Worm (Caenorhabditis elegans) whole organism, young adult: ENCODE data around the gene Y39A1A.9.

Experiments
- C06A6.2 ChIP-seq: fragments of 200-800 bp; sonication (Bioruptor generic); conservative IDR thresholded peaks from 2 replicates; pipeline ENCODE4 v1.3.6; 2022; ENCODE audit warnings: missing genetic modification characterization, missing compliant biosample characterization
- C17E4.6 ChIP-seq: fragments of 200-800 bp; sonication (Bioruptor generic); IDR thresholded peaks from 2 replicates; pipeline ENCODE4 v1.3.6; 2022; ENCODE audit warnings: missing genetic modification reagents, missing genetic modification characterization, missing compliant biosample characterization
- F33H1.4 ChIP-seq: fragments of 200-800 bp; sonication (Bioruptor generic); IDR thresholded peaks from 2 replicates; pipeline ENCODE4 v1.3.6; 2022; ENCODE audit warnings: missing genetic modification reagents, missing genetic modification characterization, missing compliant biosample characterization
- F52B5.7 ChIP-seq: sonication (generic microtip); optimal IDR thresholded peaks from 2 replicates; lab custom pipeline; 2016; ENCODE audit warnings: mild to moderate bottlenecking, missing genetic modification characterization, missing compliant biosample characterization
- F57C9.4 ChIP-seq: sonication (generic microtip); optimal IDR thresholded peaks from 2 replicates; lab custom pipeline; 2017; ENCODE audit warnings: mild to moderate bottlenecking, missing genetic modification characterization, missing compliant biosample characterization
- K11D2.4 ChIP-seq: fragments of 200-800 bp; sonication (Bioruptor generic); IDR thresholded peaks from 2 replicates; pipeline ENCODE4 v1.3.6; 2022; ENCODE audit warnings: missing genetic modification reagents, missing genetic modification characterization, missing compliant biosample characterization
- Y79H2A.3 ChIP-seq: fragments of 200-800 bp; sonication (Bioruptor generic); conservative IDR thresholded peaks from 2 replicates; pipeline ENCODE4 v1.3.6; 2022; ENCODE audit warnings: missing genetic modification reagents, missing genetic modification characterization, missing compliant biosample characterization
- aptf-3 ChIP-seq: fragments of 200-800 bp; sonication (Bioruptor generic); IDR thresholded peaks from 2 replicates; pipeline ENCODE4 v1.3.6; 2022; ENCODE audit warnings: missing genetic modification characterization, missing compliant biosample characterization
- athp-1 ChIP-seq: sonication (generic microtip); optimal IDR thresholded peaks from 2 replicates; lab custom pipeline; 2017; ENCODE audit warnings: mild to moderate bottlenecking, missing genetic modification characterization, missing compliant biosample characterization
- attf-5 ChIP-seq: fragments of 200-800 bp; sonication (Bioruptor generic); optimal IDR thresholded peaks from 2 replicates; lab custom pipeline; 2018; ENCODE audit warnings: mild to moderate bottlenecking, missing genetic modification characterization, missing compliant biosample characterization
- egrh-3 ChIP-seq: fragments of 200-800 bp; sonication (Bioruptor generic); IDR thresholded peaks from 2 replicates; pipeline ENCODE4 v1.3.6; 2022; ENCODE audit warnings: missing genetic modification reagents, missing genetic modification characterization, missing compliant biosample characterization
- ets-4 ChIP-seq: fragments of 200-800 bp; sonication (Bioruptor generic); optimal IDR thresholded peaks from 2 replicates; lab custom pipeline; 2018; ENCODE audit warnings: mild to moderate bottlenecking, missing genetic modification characterization, missing compliant biosample characterization
- hlh-26 ChIP-seq: fragments of 200-800 bp; sonication (Bioruptor generic); conservative IDR thresholded peaks from 2 replicates; pipeline ENCODE4 v1.3.6; 2022; ENCODE audit warnings: missing genetic modification reagents, missing genetic modification characterization, missing compliant biosample characterization
- lag-1 ChIP-seq: fragments of 200-800 bp; sonication (Bioruptor generic); IDR thresholded peaks from 2 replicates; pipeline ENCODE4 v1.3.6; 2022; ENCODE audit warnings: missing genetic modification reagents, missing genetic modification characterization, missing compliant biosample characterization
- lin-54 ChIP-seq: fragments of 200-800 bp; sonication (Bioruptor generic); optimal IDR thresholded peaks from 2 replicates; lab custom pipeline; 2018; ENCODE audit warnings: mild to moderate bottlenecking, missing genetic modification characterization, missing compliant biosample characterization
- lsl-1 ChIP-seq: fragments of 200-800 bp; sonication (Bioruptor generic); optimal IDR thresholded peaks from 2 replicates; lab custom pipeline; 2018; ENCODE audit warnings: mild to moderate bottlenecking, missing genetic modification characterization, moderate library complexity, missing compliant biosample characterization
- lsy-27 ChIP-seq: sonication (generic microtip); optimal IDR thresholded peaks from 2 replicates; lab custom pipeline; 2017; ENCODE audit warnings: missing genetic modification characterization, mild to moderate bottlenecking, missing compliant biosample characterization, antibody characterized with exemption, missing genotype, borderline replicate concordance; ENCODE audit not compliant: insufficient read depth
- madf-10 ChIP-seq: sonication (generic microtip); optimal IDR thresholded peaks from 2 replicates; lab custom pipeline; 2016; ENCODE audit warnings: mild to moderate bottlenecking, missing genetic modification characterization, missing compliant biosample characterization
- mel-28 ChIP-seq: sonication (generic microtip); optimal IDR thresholded peaks from 2 replicates; lab custom pipeline; 2016; ENCODE audit warnings: borderline replicate concordance, mild to moderate bottlenecking, missing genetic modification characterization, missing compliant biosample characterization
- mes-4 ChIP-seq: sonication (generic microtip); optimal IDR thresholded peaks from 2 replicates; lab custom pipeline; 2016; ENCODE audit warnings: missing genotype, missing genetic modification characterization, missing compliant biosample characterization
- nfya-1 ChIP-seq: sonication (generic microtip); optimal IDR thresholded peaks from 2 replicates; lab custom pipeline; 2017; ENCODE audit warnings: antibody characterized with exemption, missing compliant biosample characterization, missing genetic modification characterization, borderline replicate concordance; ENCODE audit not compliant: insufficient read depth
- nfyb-1 ChIP-seq: fragments of 200-800 bp; sonication (Bioruptor generic); IDR thresholded peaks from 2 replicates; pipeline ENCODE4 v1.3.6; 2022; ENCODE audit warnings: missing genetic modification reagents, missing genetic modification characterization, missing compliant biosample characterization
- nhr-179 ChIP-seq: sonication (generic microtip); optimal IDR thresholded peaks from 2 replicates; lab custom pipeline; 2016; ENCODE audit warnings: mild to moderate bottlenecking, missing genetic modification characterization, missing compliant biosample characterization
- nhr-90 ChIP-seq: sonication (generic microtip); optimal IDR thresholded peaks from 2 replicates; lab custom pipeline; 2016; ENCODE audit warnings: missing genotype, mild to moderate bottlenecking, missing genetic modification characterization, missing compliant biosample characterization
- rcor-1 ChIP-seq: fragments of 200-800 bp; sonication (Bioruptor generic); IDR thresholded peaks from 2 replicates; pipeline ENCODE4 v1.3.6; 2022; ENCODE audit warnings: missing genetic modification reagents, missing genetic modification characterization, missing compliant biosample characterization
- repo-1 ChIP-seq: sonication (generic microtip); optimal IDR thresholded peaks from 2 replicates; lab custom pipeline; 2017; ENCODE audit warnings: mild to moderate bottlenecking, missing genetic modification characterization, missing compliant biosample characterization
- rpc-1 ChIP-seq, 2 experiments: fragments of 150-350 bp in 1 of 2; sonication (generic microtip) in 1 of 2; optimal IDR thresholded peaks; 2 replicates each; lab custom pipeline; 2014 to 2018; ENCODE audit warnings: missing biosample characterization in 1 of 2, missing genetic modification characterization in 1 of 2, missing genetic modification reagents in 1 of 2, missing genotype in 1 of 2
- sdz-38 ChIP-seq: sonication (generic microtip); optimal IDR thresholded peaks from 2 replicates; lab custom pipeline; 2016; ENCODE audit warnings: missing genotype, missing genetic modification characterization, missing compliant biosample characterization
- snpc-1.1 ChIP-seq: sonication (generic microtip); optimal IDR thresholded peaks from 2 replicates; lab custom pipeline; 2017; ENCODE audit warnings: missing genetic modification characterization, mild to moderate bottlenecking, missing compliant biosample characterization, antibody characterized with exemption, moderate library complexity, missing genotype, missing genetic modification reagents; ENCODE audit not compliant: insufficient read depth
- snpc-4 ChIP-seq, 5 experiments: fragments of 150-350 bp in 1 of 5; sonication (generic microtip) in 4 of 5; optimal IDR thresholded peaks; 2 replicates each; lab custom pipeline; 2014 to 2018; ENCODE audit warnings: missing genetic modification characterization in 5 of 5, missing biosample characterization in 3 of 5, antibody characterized with exemption in 2 of 5, mild to moderate bottlenecking in 2 of 5, missing compliant biosample characterization in 2 of 5, missing genotype in 2 of 5, moderate library complexity in 2 of 5, missing genetic modification reagents in 1 of 5
- somi-1 ChIP-seq: fragments of 200-800 bp; sonication (Bioruptor generic); optimal IDR thresholded peaks from 2 replicates; lab custom pipeline; 2018; ENCODE audit warnings: mild to moderate bottlenecking, missing genetic modification characterization, missing compliant biosample characterization
- tbp1 ChIP-seq: fragments of 200-800 bp; sonication (Bioruptor generic); optimal IDR thresholded peaks from 2 replicates; lab custom pipeline; 2018; ENCODE audit warnings: mild to moderate bottlenecking, missing genetic modification characterization, missing compliant biosample characterization
- xnd-1 ChIP-seq: sonication (generic microtip); optimal IDR thresholded peaks from 2 replicates; lab custom pipeline; 2016; ENCODE audit warnings: missing genotype, missing genetic modification reagents, missing genetic modification characterization, missing compliant biosample characterization
- ztf-18 ChIP-seq: sonication (generic microtip); optimal IDR thresholded peaks from 2 replicates; lab custom pipeline; 2016; ENCODE audit warnings: missing genotype, mild to moderate bottlenecking, missing genetic modification characterization, missing compliant biosample characterization
- ztf-22 ChIP-seq: fragments of 200-800 bp; sonication (Bioruptor generic); optimal IDR thresholded peaks from 2 replicates; lab custom pipeline; 2018; ENCODE audit warnings: mild to moderate bottlenecking, missing genetic modification characterization, moderate library complexity, missing compliant biosample characterization
- ztf-26 ChIP-seq: sonication (generic microtip); optimal IDR thresholded peaks from 2 replicates; lab custom pipeline; 2017; ENCODE audit warnings: missing genetic modification characterization, missing compliant biosample characterization
- ztf-28 ChIP-seq: fragments of 200-800 bp; sonication (Bioruptor generic); IDR thresholded peaks from 2 replicates; pipeline ENCODE4 v1.3.6; 2022; ENCODE audit warnings: missing genetic modification reagents, missing genetic modification characterization, missing compliant biosample characterization
- ztf-6 ChIP-seq: fragments of 200-800 bp; sonication (Bioruptor generic); IDR thresholded peaks from 2 replicates; pipeline ENCODE4 v1.3.6; 2022; ENCODE audit warnings: missing genetic modification reagents, missing genetic modification characterization, missing compliant biosample characterization

Gene Y39A1A.9

ce11 chrIII:10608161-10608560 lies 25.1 kb downstream of the Y39A1A.9 start:
- TF ChIP-seq mes-4 (tag; lab: Kevin White, UChicago): no peak

DNA sequence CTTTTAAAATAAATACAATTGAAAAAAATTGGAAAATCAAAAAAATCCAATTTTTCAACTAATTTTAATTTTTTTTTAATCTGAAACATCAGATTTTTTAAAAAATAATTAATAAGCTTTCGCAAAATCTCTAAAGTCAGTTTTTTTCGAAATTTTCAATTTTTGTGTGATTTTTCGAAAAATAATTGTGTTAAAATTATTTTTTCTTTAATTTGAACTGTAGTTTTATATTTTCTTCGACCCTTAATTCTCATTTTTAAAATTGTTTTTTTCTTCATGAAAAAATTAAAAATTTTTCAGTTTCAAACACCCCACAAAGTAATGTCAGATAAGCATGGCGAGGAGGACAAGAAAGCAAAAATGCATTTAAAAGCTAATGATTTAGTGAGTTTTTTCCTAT lies 28.3 kb downstream of the Y39A1A.9 start, which contains the start of gene rabx-5:
rabx-5 (plus strand) TSS at position 301 of the 400 bp plus-strand sequence.
- TF ChIP-seq K11D2.4 (no peak), nfyb-1 (GFP tag; lab: Robert Waterston, UW) (no peak), mel-28 (tag; lab: Kevin White, UChicago) (no peak), snpc-1.1 (no peak), Y79H2A.3 (GFP tag; lab: Robert Waterston, UW) (no peak), attf-5 (GFP tag; lab: Kevin White, UChicago) (no peak), nhr-179 (tag; lab: Kevin White, UChicago) (no peak), aptf-3 (GFP tag; lab: Robert Waterston, UW) (no peak), snpc-4 (GFP tag; optimal IDR thresholded peaks at IDR 0.05; lab: Kevin White, UChicago) (no peak), snpc-4 (tag; optimal IDR thresholded peaks at IDR 0.05; lab: Kevin White, UChicago) (no peak), F33H1.4 (GFP tag; lab: Robert Waterston, UW) (no peak), tbp1 (GFP tag; lab: Kevin White, UChicago) (no peak), ztf-18 (tag; lab: Kevin White, UChicago) (no peak), lag-1 (no peak), nfya-1 (tag; lab: Kevin White, UChicago) (no peak), lin-54 (GFP tag; lab: Kevin White, UChicago) (no peak), F57C9.4 (no peak), nhr-90 (no peak), lsl-1 (GFP tag; lab: Kevin White, UChicago) (no peak), sdz-38 (tag; lab: Kevin White, UChicago) (no peak), ztf-6 (GFP tag; lab: Robert Waterston, UW) (no peak)

ce11 chrIII:10604325-10604724 lies 29.0 kb downstream of the Y39A1A.9 start:
- TF ChIP-seq madf-10 (tag; lab: Kevin White, UChicago) (no peak), rcor-1 (GFP tag; lab: Robert Waterston, UW) (no peak), F52B5.7 (tag; lab: Kevin White, UChicago) (no peak), ztf-22 (GFP tag; lab: Kevin White, UChicago) (no peak), ets-4 (GFP tag; lab: Kevin White, UChicago) (no peak), somi-1 (no peak), xnd-1 (no peak), ztf-26 (no peak), egrh-3 (GFP tag; lab: Robert Waterston, UW) (no peak), hlh-26 (GFP tag; lab: Robert Waterston, UW) (no peak)
- TF ChIP-seq, all 124 proteins: peak for 0

- no peak for TF ChIP-seq C17E4.6
- TF ChIP-seq repo-1: no peak
- TF ChIP-seq C06A6.2: no peak
- no peak for TF ChIP-seq rpc-1 (optimal IDR thresholded peaks at IDR 0.05; lab: Kevin White, UChicago)
- TF ChIP-seq rpc-1 (tag; optimal IDR thresholded peaks at IDR 0.05; lab: Kevin White, UChicago): no peak
- no peak for TF ChIP-seq ztf-28
- TF ChIP-seq athp-1 (tag; lab: Kevin White, UChicago): no peak
- no peak for TF ChIP-seq lsy-27 (tag; lab: Kevin White, UChicago)
These were observed 30.1 kb downstream of the Y39A1A.9 start, which contains the start of gene Y39A1A.2 for ce11 chrIII:10603248-10603647. Gene Y39A1A.2, minus strand, starts transcription at chrIII:10603566.
